Worm (Caenorhabditis elegans): Measurements from ENCODE around the gene M18.3.
A peak's percentile ranks its signal among the peaks of the same experiment; 100 is the strongest.

The M18.3 gene

DNA sequence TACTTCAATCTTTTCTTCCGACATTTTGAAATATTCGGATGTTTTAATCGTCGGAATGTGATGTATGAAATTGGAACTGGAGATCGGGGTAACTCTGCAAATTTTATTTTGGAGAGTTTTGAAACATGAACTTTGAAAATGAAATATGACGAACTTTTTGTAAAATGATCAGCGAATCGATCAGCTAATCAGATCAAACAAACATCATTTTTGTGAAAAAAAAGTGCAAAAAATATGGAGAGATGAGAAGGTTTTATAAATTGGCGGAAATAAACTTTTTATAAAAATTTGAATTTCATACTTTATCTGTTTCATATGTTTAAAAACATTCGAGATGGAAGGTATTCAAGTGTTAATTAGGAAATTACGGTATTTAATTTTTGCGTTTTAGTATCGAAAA lies 5.8 kb downstream of the M18.3 start, which contains the start of gene dlc-2:
dlc-2 (minus strand) TSS at position 101 of the 400 bp plus-strand sequence.
- TF ChIP-seq mcd-1 (GFP tag; IDR thresholded peaks at IDR 0.05) (no peak), nfya-2 (GFP tag; IDR thresholded peaks at IDR 0.05) (no peak), xnd-1 (tag; optimal IDR thresholded peaks at IDR 0.05) (no peak), lsy-27 (tag; optimal IDR thresholded peaks at IDR 0.05; ENCODE audit: borderline replicate concordance, insufficient read depth) (no peak), attf-5 (GFP tag; optimal IDR thresholded peaks at IDR 0.05) (no peak), Y95B8A.8 (GFP tag; IDR thresholded peaks at IDR 0.05) (no peak), egl-18 (GFP tag; IDR thresholded peaks at IDR 0.05) (no peak), let-607 (tag; optimal IDR thresholded peaks at IDR 0.05) (no peak), Y56A3A.18 (GFP tag; IDR thresholded peaks at IDR 0.05) (no peak), lin-40 (tag; optimal IDR thresholded peaks at IDR 0.05) (no peak), B0019.2 (GFP tag; conservative IDR thresholded peaks at IDR 0.05) (no peak), F39B2.1 (GFP tag; IDR thresholded peaks at IDR 0.05) (no peak), F23B12.7 (tag; optimal IDR thresholded peaks at IDR 0.05; ENCODE audit: insufficient read depth) (no peak), dpl-1 (GFP tag; optimal IDR thresholded peaks at IDR 0.05) (no peak), mxl-1 (tag; optimal IDR thresholded peaks at IDR 0.05) (no peak), snpc-1.1 (tag; optimal IDR thresholded peaks at IDR 0.05; ENCODE audit: insufficient read depth) (no peak)

DNA sequence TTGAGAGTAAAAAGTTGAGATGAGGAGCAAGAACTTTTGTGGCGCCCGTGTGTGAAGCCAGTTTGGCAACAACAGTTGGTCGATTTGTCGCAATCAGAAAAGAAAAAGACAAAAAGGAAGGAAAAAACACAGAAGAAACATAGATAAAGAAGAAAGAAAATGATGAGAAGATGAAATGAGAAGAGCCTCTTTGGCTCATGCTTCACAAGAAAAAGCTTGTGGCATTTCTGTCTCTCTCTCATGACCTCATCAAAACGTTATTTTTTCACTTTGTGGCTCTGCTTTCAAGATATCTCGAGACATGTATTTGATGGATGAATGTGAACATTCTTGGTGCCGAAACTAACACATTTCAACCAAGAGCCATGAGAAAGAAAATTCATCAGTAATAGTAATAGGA lies 7.4 kb downstream of the M18.3 start:
- TF ChIP-seq atf-7 (tag; optimal IDR thresholded peaks at IDR 0.05), result no peak
- TF ChIP-seq xnd-1 (tag; optimal IDR thresholded peaks at IDR 0.05), result no peak
- no peak for TF ChIP-seq lin-40 (tag; optimal IDR thresholded peaks at IDR 0.05)
- TF ChIP-seq C17E4.6 (GFP tag; IDR thresholded peaks at IDR 0.05), result no peak
- no peak for TF ChIP-seq egl-18 (GFP tag; IDR thresholded peaks at IDR 0.05)
- no peak for TF ChIP-seq hmg-1.2 (GFP tag; IDR thresholded peaks at IDR 0.05)

DNA sequence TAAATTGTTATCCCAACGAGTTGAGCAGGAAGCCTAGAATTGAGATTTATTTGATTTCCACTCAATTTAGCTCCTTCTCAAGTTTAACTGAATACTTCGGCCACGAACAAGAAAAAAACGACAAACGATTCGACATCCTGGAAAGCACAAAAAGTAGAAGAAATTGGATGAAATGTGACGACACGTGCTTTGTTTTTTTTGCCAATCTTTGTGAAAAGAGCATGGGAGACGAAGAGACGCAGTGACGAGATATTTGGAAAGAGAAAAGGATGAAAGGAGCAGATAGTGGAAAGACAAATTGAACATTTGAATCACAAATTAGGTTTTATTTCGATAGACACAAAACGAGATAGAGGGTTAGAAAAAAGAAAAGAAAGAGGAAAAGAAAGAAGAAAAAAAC lies 8.8 kb downstream of the M18.3 start:
- TF ChIP-seq ztf-26 (tag; optimal IDR thresholded peaks at IDR 0.05) (no peak), bed-2 (GFP tag; IDR thresholded peaks at IDR 0.05) (no peak), hmg-1.2 (GFP tag; IDR thresholded peaks at IDR 0.05) (peak; percentile 66), somi-1 (GFP tag; optimal IDR thresholded peaks at IDR 0.05) (no peak), cebp-2 (GFP tag; IDR thresholded peaks at IDR 0.05) (0 out of 2 replicates have a peak, but pooled peaks have one; percentile 23)

DNA sequence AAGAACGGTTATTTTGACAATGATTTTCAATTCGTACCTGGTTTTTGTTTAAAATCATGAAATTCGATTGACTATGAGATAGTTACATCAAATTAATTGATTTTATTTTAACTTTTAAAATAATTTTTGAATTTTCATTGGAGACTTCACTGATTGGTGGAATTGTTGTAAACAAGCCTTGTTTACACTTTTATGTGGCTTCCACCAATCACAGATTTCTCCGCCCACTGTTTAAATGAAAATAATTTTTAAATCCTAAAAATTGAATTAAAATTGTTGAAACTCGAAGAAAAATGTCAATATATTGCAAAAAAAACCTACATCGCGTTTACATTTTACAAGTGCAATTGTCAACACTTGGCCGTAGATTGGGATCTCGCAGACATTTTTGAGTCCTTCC lies 14.9 kb downstream of the M18.3 start:
- TF ChIP-seq pha-4 (tag; optimal IDR thresholded peaks at IDR 0.05), result no peak
- TF ChIP-seq ztf-25 (GFP tag; IDR thresholded peaks at IDR 0.05), result no peak
- no peak for TF ChIP-seq lir-1 (GFP tag; conservative IDR thresholded peaks at IDR 0.05)
- no peak for TF ChIP-seq attf-5 (GFP tag; optimal IDR thresholded peaks at IDR 0.05)
- TF ChIP-seq Y95B8A.8 (GFP tag; IDR thresholded peaks at IDR 0.05), result no peak
- TF ChIP-seq ekl-4 (GFP tag; IDR thresholded peaks at IDR 0.05), result no peak
- no peak for TF ChIP-seq sdz-38 (tag; optimal IDR thresholded peaks at IDR 0.05)
- no peak for TF ChIP-seq lin-54 (GFP tag; optimal IDR thresholded peaks at IDR 0.05)
- no peak for TF ChIP-seq rec-8 (tag; optimal IDR thresholded peaks at IDR 0.05)
- TF ChIP-seq F55B11.4 (tag; optimal IDR thresholded peaks at IDR 0.05; ENCODE audit: borderline replicate concordance, insufficient read depth), result no peak
- no peak for TF ChIP-seq ama-1 (optimal IDR thresholded peaks at IDR 0.05)
- TF ChIP-seq ama-1 (GFP tag; optimal IDR thresholded peaks at IDR 0.05), result no peak
- TF ChIP-seq F57C9.4 (tag; optimal IDR thresholded peaks at IDR 0.05), result no peak
- no peak for TF ChIP-seq Y67H2A.10 (GFP tag; conservative IDR thresholded peaks at IDR 0.05)
- TF ChIP-seq K11D2.4 (GFP tag; IDR thresholded peaks at IDR 0.05), result no peak
- TF ChIP-seq zim-3 (tag; optimal IDR thresholded peaks at IDR 0.05), result no peak
- TF ChIP-seq lsl-1 (GFP tag; optimal IDR thresholded peaks at IDR 0.05), result no peak
- TF ChIP-seq unc-62 (GFP tag; optimal IDR thresholded peaks at IDR 0.05), result no peak
- no peak for TF ChIP-seq ztf-6 (GFP tag; IDR thresholded peaks at IDR 0.05)
